Worm (Caenorhabditis elegans) whole organism, young adult: Measurements from ENCODE around the gene H06H21.37.
A peak's percentile ranks its signal among the peaks of the same experiment; 100 is the strongest.

Experiments
- B0261.1 ChIP-seq: sonication (generic microtip); optimal IDR thresholded peaks from 2 replicates; lab custom pipeline; 2016; ENCODE audit warnings: mild to moderate bottlenecking, missing genetic modification characterization, moderate library complexity, missing compliant biosample characterization
- B0336.3 ChIP-seq: fragments of 200-800 bp; sonication (Bioruptor generic); IDR thresholded peaks from 2 replicates; pipeline ENCODE4 v1.3.6; 2022; ENCODE audit warnings: missing genetic modification characterization, missing compliant biosample characterization
- C06A6.2 ChIP-seq: fragments of 200-800 bp; sonication (Bioruptor generic); conservative IDR thresholded peaks from 2 replicates; pipeline ENCODE4 v1.3.6; 2022; ENCODE audit warnings: missing genetic modification characterization, missing compliant biosample characterization
- F49E8.2 ChIP-seq: sonication (generic microtip); optimal IDR thresholded peaks from 3 replicates; lab custom pipeline; 2017; ENCODE audit warnings: missing genetic modification characterization, mild to moderate bottlenecking, missing compliant biosample characterization, antibody characterized with exemption, moderate library complexity; ENCODE audit not compliant: insufficient read depth
- F52B5.7 ChIP-seq: sonication (generic microtip); optimal IDR thresholded peaks from 2 replicates; lab custom pipeline; 2016; ENCODE audit warnings: mild to moderate bottlenecking, missing genetic modification characterization, missing compliant biosample characterization
- F57A8.1 ChIP-seq: fragments of 200-800 bp; sonication (Bioruptor generic); optimal IDR thresholded peaks from 2 replicates; lab custom pipeline; 2018; ENCODE audit warnings: mild to moderate bottlenecking, missing genetic modification characterization, moderate library complexity, missing compliant biosample characterization
- Y79H2A.3 ChIP-seq: fragments of 200-800 bp; sonication (Bioruptor generic); conservative IDR thresholded peaks from 2 replicates; pipeline ENCODE4 v1.3.6; 2022; ENCODE audit warnings: missing genetic modification reagents, missing genetic modification characterization, missing compliant biosample characterization
- akir-1 ChIP-seq: fragments of 200-800 bp; sonication (Bioruptor generic); optimal IDR thresholded peaks from 2 replicates; lab custom pipeline; 2018; ENCODE audit warnings: mild to moderate bottlenecking, missing genetic modification characterization, moderate library complexity, missing compliant biosample characterization
- ama-1 ChIP-seq, 3 experiments: fragments of 150-350 bp in 1 of 3; sonication (generic microtip) in 2 of 3; optimal IDR thresholded peaks; 2 replicates each; lab custom pipeline; 2014 to 2018; ENCODE audit warnings: missing biosample characterization in 2 of 3, missing genetic modification characterization in 2 of 3, missing genetic modification reagents in 2 of 3
- atf-7 ChIP-seq: sonication (generic microtip); optimal IDR thresholded peaks from 2 replicates; lab custom pipeline; 2017; ENCODE audit warnings: mild to moderate bottlenecking, missing genetic modification characterization, missing compliant biosample characterization
- attf-3 ChIP-seq: fragments of 200-800 bp; sonication (Bioruptor generic); conservative IDR thresholded peaks from 2 replicates; pipeline ENCODE4 v1.3.6; 2022; ENCODE audit warnings: missing genetic modification reagents, missing genetic modification characterization, missing compliant biosample characterization
- ceh-40 ChIP-seq: fragments of 200-800 bp; sonication (Bioruptor generic); IDR thresholded peaks from 2 replicates; pipeline ENCODE4 v1.3.6; 2022; ENCODE audit warnings: missing genetic modification characterization, missing compliant biosample characterization
- ceh-79 ChIP-seq: sonication (generic microtip); optimal IDR thresholded peaks from 2 replicates; lab custom pipeline; 2017; ENCODE audit warnings: mild to moderate bottlenecking, missing genetic modification characterization, missing compliant biosample characterization
- dpff-1 ChIP-seq: sonication (generic microtip); optimal IDR thresholded peaks from 2 replicates; lab custom pipeline; 2017; ENCODE audit warnings: mild to moderate bottlenecking, missing genetic modification characterization, missing compliant biosample characterization
- hsf-1 ChIP-seq: fragments of 200-800 bp; sonication (Bioruptor generic); IDR thresholded peaks from 2 replicates; pipeline ENCODE4 v1.3.6; 2022; ENCODE audit warnings: missing genetic modification reagents, missing genetic modification characterization, missing compliant biosample characterization
- let-607 ChIP-seq, 2 experiments: fragments of 200-800 bp in 1 of 2; sonication (Bioruptor generic) in 1 of 2; sonication (generic microtip) in 1 of 2; optimal IDR thresholded peaks; 2 replicates each; lab custom pipeline; 2016 to 2018; ENCODE audit warnings: mild to moderate bottlenecking in 2 of 2, missing compliant biosample characterization in 2 of 2, missing genetic modification characterization in 2 of 2, moderate library complexity in 2 of 2, missing genotype in 1 of 2
- lin-35 ChIP-seq, 3 experiments: fragments of 150-350 bp in 2 of 3; sonication (generic microtip) in 1 of 3; optimal IDR thresholded peaks; 2 replicates each; lab custom pipeline; 2014 to 2018; ENCODE audit warnings: missing biosample characterization in 3 of 3, missing genetic modification characterization in 3 of 3, missing genetic modification reagents in 3 of 3
- lsl-1 ChIP-seq: fragments of 200-800 bp; sonication (Bioruptor generic); optimal IDR thresholded peaks from 2 replicates; lab custom pipeline; 2018; ENCODE audit warnings: mild to moderate bottlenecking, missing genetic modification characterization, moderate library complexity, missing compliant biosample characterization
- nfya-2 ChIP-seq: fragments of 200-800 bp; sonication (Bioruptor generic); IDR thresholded peaks from 2 replicates; pipeline ENCODE4 v1.3.6; 2022; ENCODE audit warnings: missing genetic modification reagents, missing genetic modification characterization, missing compliant biosample characterization
- nfyb-1 ChIP-seq: fragments of 200-800 bp; sonication (Bioruptor generic); IDR thresholded peaks from 2 replicates; pipeline ENCODE4 v1.3.6; 2022; ENCODE audit warnings: missing genetic modification reagents, missing genetic modification characterization, missing compliant biosample characterization
- pbrm-1 ChIP-seq: fragments of 200-800 bp; sonication (Bioruptor generic); IDR thresholded peaks from 2 replicates; pipeline ENCODE4 v1.3.6; 2022; ENCODE audit warnings: missing genetic modification reagents, missing genetic modification characterization, missing compliant biosample characterization
- repo-1 ChIP-seq: sonication (generic microtip); optimal IDR thresholded peaks from 2 replicates; lab custom pipeline; 2017; ENCODE audit warnings: mild to moderate bottlenecking, missing genetic modification characterization, missing compliant biosample characterization
- unc-130 ChIP-seq: sonication (generic microtip); optimal IDR thresholded peaks from 2 replicates; lab custom pipeline; 2016; ENCODE audit warnings: missing genetic modification reagents, missing genetic modification characterization, missing compliant biosample characterization
- unc-62 ChIP-seq: fragments of 150-350 bp; optimal IDR thresholded peaks from 2 replicates; lab custom pipeline; 2014; ENCODE audit warnings: missing biosample characterization, missing genetic modification reagents, missing genetic modification characterization
- zfh-2 ChIP-seq: fragments of 200-800 bp; sonication (Bioruptor generic); conservative IDR thresholded peaks from 2 replicates; pipeline ENCODE4 v1.3.6; 2022; ENCODE audit warnings: missing genetic modification reagents, missing genetic modification characterization, missing compliant biosample characterization
- ztf-22 ChIP-seq: fragments of 200-800 bp; sonication (Bioruptor generic); optimal IDR thresholded peaks from 2 replicates; lab custom pipeline; 2018; ENCODE audit warnings: mild to moderate bottlenecking, missing genetic modification characterization, moderate library complexity, missing compliant biosample characterization
- ztf-25 ChIP-seq: fragments of 200-800 bp; sonication (Bioruptor generic); IDR thresholded peaks from 2 replicates; pipeline ENCODE4 v1.3.6; 2022; ENCODE audit warnings: missing genetic modification reagents, missing genetic modification characterization, missing compliant biosample characterization

Gene H06H21.37

ce11 chrIV:4758659-4759058 is 51.1 kb downstream of the H06H21.37 start, which contains the start of gene Y17G9B.8 (continued):
- no peak for TF ChIP-seq unc-130 (GFP tag; lab: Kevin White, UChicago)
- TF ChIP-seq ztf-22, result no peak
- no peak for TF ChIP-seq F57A8.1 (GFP tag; lab: Kevin White, UChicago)
- TF ChIP-seq C06A6.2 (GFP tag; lab: Robert Waterston, UW), result no peak
- TF ChIP-seq unc-62 (GFP tag; lab: Kevin White, UChicago), result no peak
- TF ChIP-seq let-607 (tag; optimal IDR thresholded peaks at IDR 0.05; lab: Kevin White, UChicago), result no peak
- TF ChIP-seq nfya-2, result no peak
- no peak for TF ChIP-seq akir-1 (GFP tag; lab: Kevin White, UChicago)
- TF ChIP-seq repo-1 (tag; lab: Kevin White, UChicago), result peak; percentile 11
- TF ChIP-seq dpff-1 (tag; lab: Kevin White, UChicago), result no peak
- peak; percentile 75 for TF ChIP-seq B0336.3
- TF ChIP-seq F52B5.7 (tag; lab: Kevin White, UChicago), result no peak
- no peak for TF ChIP-seq zfh-2 (GFP tag; lab: Robert Waterston, UW)
- TF ChIP-seq hsf-1 (GFP tag; lab: Robert Waterston, UW), result peak; percentile 83
- no peak for TF ChIP-seq B0261.1 (tag; lab: Kevin White, UChicago)
- TF ChIP-seq atf-7 (tag; lab: Kevin White, UChicago), result no peak
- TF ChIP-seq ceh-79 (tag; lab: Kevin White, UChicago), result no peak
- no peak for TF ChIP-seq ama-1 (optimal IDR thresholded peaks at IDR 0.05; lab: Kevin White, UChicago)
- TF ChIP-seq ama-1 (GFP tag; optimal IDR thresholded peaks at IDR 0.05; lab: Kevin White, UChicago), result no peak
- TF ChIP-seq Y79H2A.3 (GFP tag; lab: Robert Waterston, UW), result no peak
- TF ChIP-seq pbrm-1 (GFP tag; lab: Robert Waterston, UW), result no peak
- peak; percentile 23 for TF ChIP-seq lsl-1 (GFP tag; lab: Kevin White, UChicago)
- TF ChIP-seq F49E8.2 (tag; lab: Kevin White, UChicago), result peak; percentile 45
- peak; percentile 72 for TF ChIP-seq nfyb-1
- no peak for TF ChIP-seq ztf-25
- no peak for TF ChIP-seq lin-35 (GFP tag; optimal IDR thresholded peaks at IDR 0.05; lab: Kevin White, UChicago)
- no peak for TF ChIP-seq attf-3
- no peak for TF ChIP-seq ceh-40 (GFP tag; lab: Robert Waterston, UW)
